Worm (Caenorhabditis elegans) whole organism, young adult: ENCODE results near the gene F46G10.2.
A peak's percentile ranks its signal among the peaks of the same experiment; 100 is the strongest.

Source experiments
- B0261.1 ChIP-seq: sonication (generic microtip); optimal IDR thresholded peaks from 2 replicates; lab custom pipeline; 2016; ENCODE audit warnings: mild to moderate bottlenecking, missing genetic modification characterization, moderate library complexity, missing compliant biosample characterization
- B0336.3 ChIP-seq: fragments of 200-800 bp; sonication (Bioruptor generic); IDR thresholded peaks from 2 replicates; pipeline ENCODE4 v1.3.6; 2022; ENCODE audit warnings: missing genetic modification characterization, missing compliant biosample characterization
- D2030.7 ChIP-seq: fragments of 200-800 bp; sonication (Bioruptor generic); IDR thresholded peaks from 2 replicates; pipeline ENCODE4 v1.3.6; 2022; ENCODE audit warnings: missing genetic modification reagents, missing genetic modification characterization, missing compliant biosample characterization
- F22D6.2 ChIP-seq: sonication (generic microtip); optimal IDR thresholded peaks from 2 replicates; lab custom pipeline; 2016; ENCODE audit warnings: mild to moderate bottlenecking, missing genetic modification characterization, missing compliant biosample characterization
- F49E8.2 ChIP-seq: sonication (generic microtip); optimal IDR thresholded peaks from 3 replicates; lab custom pipeline; 2017; ENCODE audit warnings: missing genetic modification characterization, mild to moderate bottlenecking, missing compliant biosample characterization, antibody characterized with exemption, moderate library complexity; ENCODE audit not compliant: insufficient read depth
- F52B5.7 ChIP-seq: sonication (generic microtip); optimal IDR thresholded peaks from 2 replicates; lab custom pipeline; 2016; ENCODE audit warnings: mild to moderate bottlenecking, missing genetic modification characterization, missing compliant biosample characterization
- F55B11.4 ChIP-seq: sonication (generic microtip); optimal IDR thresholded peaks from 2 replicates; lab custom pipeline; 2016; ENCODE audit warnings: missing compliant biosample characterization, missing genetic modification characterization, borderline replicate concordance; ENCODE audit not compliant: insufficient read depth
- Y67H2A.10 ChIP-seq: fragments of 200-800 bp; sonication (Bioruptor generic); conservative IDR thresholded peaks from 2 replicates; pipeline ENCODE4 v1.3.6; 2022; ENCODE audit warnings: missing genetic modification reagents, missing genetic modification characterization, missing compliant biosample characterization
- Y95B8A.8 ChIP-seq: fragments of 200-800 bp; sonication (Bioruptor generic); IDR thresholded peaks from 2 replicates; pipeline ENCODE4 v1.3.6; 2022; ENCODE audit warnings: missing genetic modification reagents, missing genetic modification characterization, missing compliant biosample characterization
- ZK185.1 ChIP-seq: sonication (generic microtip); optimal IDR thresholded peaks from 2 replicates; lab custom pipeline; 2016; ENCODE audit warnings: mild to moderate bottlenecking, missing genetic modification characterization, missing compliant biosample characterization; ENCODE audit not compliant: poor library complexity, severe bottlenecking
- ama-1 ChIP-seq, 3 experiments: fragments of 150-350 bp in 1 of 3; sonication (generic microtip) in 2 of 3; optimal IDR thresholded peaks; 2 replicates each; lab custom pipeline; 2014 to 2018; ENCODE audit warnings: missing biosample characterization in 2 of 3, missing genetic modification characterization in 2 of 3, missing genetic modification reagents in 2 of 3
- aptf-3 ChIP-seq: fragments of 200-800 bp; sonication (Bioruptor generic); IDR thresholded peaks from 2 replicates; pipeline ENCODE4 v1.3.6; 2022; ENCODE audit warnings: missing genetic modification characterization, missing compliant biosample characterization
- bed-1 ChIP-seq: fragments of 200-800 bp; sonication (Bioruptor generic); IDR thresholded peaks from 2 replicates; pipeline ENCODE4 v1.3.6; 2022; ENCODE audit warnings: missing genetic modification reagents, missing genetic modification characterization, missing compliant biosample characterization
- ccch-3 ChIP-seq: fragments of 200-800 bp; sonication (Bioruptor generic); optimal IDR thresholded peaks from 2 replicates; lab custom pipeline; 2018; ENCODE audit warnings: mild to moderate bottlenecking, missing genetic modification characterization, missing compliant biosample characterization
- ceh-27 ChIP-seq: fragments of 200-800 bp; sonication (Bioruptor generic); optimal IDR thresholded peaks from 2 replicates; lab custom pipeline; 2018; ENCODE audit warnings: mild to moderate bottlenecking, missing genetic modification characterization, moderate library complexity, missing compliant biosample characterization
- ceh-91 ChIP-seq: fragments of 200-800 bp; sonication (Bioruptor generic); IDR thresholded peaks from 2 replicates; pipeline ENCODE4 v1.3.6; 2022; ENCODE audit warnings: missing genetic modification reagents, missing genetic modification characterization, missing compliant biosample characterization
- die-1 ChIP-seq: sonication (generic microtip); optimal IDR thresholded peaks from 2 replicates; lab custom pipeline; 2016; ENCODE audit warnings: missing genotype, mild to moderate bottlenecking, missing genetic modification characterization, missing compliant biosample characterization
- ekl-4 ChIP-seq: fragments of 200-800 bp; sonication (Bioruptor generic); IDR thresholded peaks from 2 replicates; pipeline ENCODE4 v1.3.6; 2022; ENCODE audit warnings: missing genetic modification reagents, missing genetic modification characterization, missing compliant biosample characterization
- ets-4 ChIP-seq: fragments of 200-800 bp; sonication (Bioruptor generic); optimal IDR thresholded peaks from 2 replicates; lab custom pipeline; 2018; ENCODE audit warnings: mild to moderate bottlenecking, missing genetic modification characterization, missing compliant biosample characterization
- gei-17 ChIP-seq: fragments of 200-800 bp; sonication (Bioruptor generic); optimal IDR thresholded peaks from 2 replicates; lab custom pipeline; 2018; ENCODE audit warnings: mild to moderate bottlenecking, missing genetic modification characterization, missing compliant biosample characterization
- him-1 ChIP-seq: sonication (generic microtip); optimal IDR thresholded peaks from 2 replicates; lab custom pipeline; 2016; ENCODE audit warnings: missing genotype, missing genetic modification reagents, missing genetic modification characterization, missing compliant biosample characterization
- hlh-12 ChIP-seq: sonication (generic microtip); optimal IDR thresholded peaks from 2 replicates; lab custom pipeline; 2016; ENCODE audit warnings: missing genetic modification characterization, missing compliant biosample characterization
- hmg-1.2 ChIP-seq: fragments of 200-800 bp; sonication (Bioruptor generic); IDR thresholded peaks from 2 replicates; pipeline ENCODE4 v1.3.6; 2022; ENCODE audit warnings: missing genetic modification reagents, missing genetic modification characterization, missing compliant biosample characterization
- hrde-1 ChIP-seq: sonication (generic microtip); optimal IDR thresholded peaks from 2 replicates; lab custom pipeline; 2016; ENCODE audit warnings: missing genetic modification characterization, mild to moderate bottlenecking, missing compliant biosample characterization, moderate library complexity, missing genotype, missing genetic modification reagents, borderline replicate concordance
- let-607 ChIP-seq, 2 experiments: fragments of 200-800 bp in 1 of 2; sonication (Bioruptor generic) in 1 of 2; sonication (generic microtip) in 1 of 2; optimal IDR thresholded peaks; 2 replicates each; lab custom pipeline; 2016 to 2018; ENCODE audit warnings: mild to moderate bottlenecking in 2 of 2, missing compliant biosample characterization in 2 of 2, missing genetic modification characterization in 2 of 2, moderate library complexity in 2 of 2, missing genotype in 1 of 2
- lin-35 ChIP-seq, 3 experiments: fragments of 150-350 bp in 2 of 3; sonication (generic microtip) in 1 of 3; optimal IDR thresholded peaks; 2 replicates each; lab custom pipeline; 2014 to 2018; ENCODE audit warnings: missing biosample characterization in 3 of 3, missing genetic modification characterization in 3 of 3, missing genetic modification reagents in 3 of 3
- lin-40 ChIP-seq: sonication (generic microtip); optimal IDR thresholded peaks from 2 replicates; lab custom pipeline; 2016; ENCODE audit warnings: missing genetic modification characterization, mild to moderate bottlenecking, missing compliant biosample characterization, missing genotype, missing genetic modification reagents
- lin-54 ChIP-seq: fragments of 200-800 bp; sonication (Bioruptor generic); optimal IDR thresholded peaks from 2 replicates; lab custom pipeline; 2018; ENCODE audit warnings: mild to moderate bottlenecking, missing genetic modification characterization, missing compliant biosample characterization
- lsl-1 ChIP-seq: fragments of 200-800 bp; sonication (Bioruptor generic); optimal IDR thresholded peaks from 2 replicates; lab custom pipeline; 2018; ENCODE audit warnings: mild to moderate bottlenecking, missing genetic modification characterization, moderate library complexity, missing compliant biosample characterization
- madf-6 ChIP-seq: fragments of 200-800 bp; sonication (Bioruptor generic); IDR thresholded peaks from 2 replicates; pipeline ENCODE4 v1.3.6; 2022; ENCODE audit warnings: missing genetic modification reagents, missing genetic modification characterization, missing compliant biosample characterization
- mcd-1 ChIP-seq: fragments of 200-800 bp; sonication (Bioruptor generic); IDR thresholded peaks from 2 replicates; pipeline ENCODE4 v1.3.6; 2022; ENCODE audit warnings: missing genetic modification reagents, missing genetic modification characterization, missing compliant biosample characterization
- mxl-1 ChIP-seq: sonication (generic microtip); optimal IDR thresholded peaks from 2 replicates; lab custom pipeline; 2016; ENCODE audit warnings: missing genetic modification characterization, missing compliant biosample characterization
- nfya-2 ChIP-seq: fragments of 200-800 bp; sonication (Bioruptor generic); IDR thresholded peaks from 2 replicates; pipeline ENCODE4 v1.3.6; 2022; ENCODE audit warnings: missing genetic modification reagents, missing genetic modification characterization, missing compliant biosample characterization
- nhr-179 ChIP-seq: sonication (generic microtip); optimal IDR thresholded peaks from 2 replicates; lab custom pipeline; 2016; ENCODE audit warnings: mild to moderate bottlenecking, missing genetic modification characterization, missing compliant biosample characterization
- nhr-27 ChIP-seq: fragments of 200-800 bp; sonication (Bioruptor generic); optimal IDR thresholded peaks from 2 replicates; lab custom pipeline; 2018; ENCODE audit warnings: mild to moderate bottlenecking, missing genetic modification characterization, moderate library complexity, missing compliant biosample characterization
- nhr-90 ChIP-seq: sonication (generic microtip); optimal IDR thresholded peaks from 2 replicates; lab custom pipeline; 2016; ENCODE audit warnings: missing genotype, mild to moderate bottlenecking, missing genetic modification characterization, missing compliant biosample characterization
- pbrm-1 ChIP-seq: fragments of 200-800 bp; sonication (Bioruptor generic); IDR thresholded peaks from 2 replicates; pipeline ENCODE4 v1.3.6; 2022; ENCODE audit warnings: missing genetic modification reagents, missing genetic modification characterization, missing compliant biosample characterization
- pha-4 ChIP-seq: fragments of 150-350 bp; sonication (generic microtip); optimal IDR thresholded peaks from 2 replicates; lab custom pipeline; 2014; ENCODE audit warnings: missing biosample characterization, missing genetic modification reagents, missing genetic modification characterization
- rcor-1 ChIP-seq: fragments of 200-800 bp; sonication (Bioruptor generic); IDR thresholded peaks from 2 replicates; pipeline ENCODE4 v1.3.6; 2022; ENCODE audit warnings: missing genetic modification reagents, missing genetic modification characterization, missing compliant biosample characterization
- snpc-3.4 ChIP-seq: sonication (generic microtip); optimal IDR thresholded peaks from 2 replicates; lab custom pipeline; 2017; ENCODE audit warnings: missing genetic modification characterization, mild to moderate bottlenecking, missing compliant biosample characterization, antibody characterized with exemption, moderate library complexity, missing genotype, missing genetic modification reagents
- snpc-4 ChIP-seq, 5 experiments: fragments of 150-350 bp in 1 of 5; sonication (generic microtip) in 4 of 5; optimal IDR thresholded peaks; 2 replicates each; lab custom pipeline; 2014 to 2018; ENCODE audit warnings: missing genetic modification characterization in 5 of 5, missing biosample characterization in 3 of 5, antibody characterized with exemption in 2 of 5, mild to moderate bottlenecking in 2 of 5, missing compliant biosample characterization in 2 of 5, missing genotype in 2 of 5, moderate library complexity in 2 of 5, missing genetic modification reagents in 1 of 5
- unc-62 ChIP-seq: fragments of 150-350 bp; optimal IDR thresholded peaks from 2 replicates; lab custom pipeline; 2014; ENCODE audit warnings: missing biosample characterization, missing genetic modification reagents, missing genetic modification characterization
- zfh-2 ChIP-seq: fragments of 200-800 bp; sonication (Bioruptor generic); conservative IDR thresholded peaks from 2 replicates; pipeline ENCODE4 v1.3.6; 2022; ENCODE audit warnings: missing genetic modification reagents, missing genetic modification characterization, missing compliant biosample characterization
- ztf-18 ChIP-seq: sonication (generic microtip); optimal IDR thresholded peaks from 2 replicates; lab custom pipeline; 2016; ENCODE audit warnings: missing genotype, mild to moderate bottlenecking, missing genetic modification characterization, missing compliant biosample characterization
- ztf-26 ChIP-seq: sonication (generic microtip); optimal IDR thresholded peaks from 2 replicates; lab custom pipeline; 2017; ENCODE audit warnings: missing genetic modification characterization, missing compliant biosample characterization
- ztf-3 ChIP-seq: fragments of 200-800 bp; sonication (Bioruptor generic); optimal IDR thresholded peaks from 2 replicates; lab custom pipeline; 2018; ENCODE audit warnings: mild to moderate bottlenecking, missing genetic modification characterization, missing compliant biosample characterization

Gene F46G10.2

ce11 chrX:13306869-13307446 is 15.8 kb upstream of the F46G10.2 start (continued):
- peak; percentile 52 for TF ChIP-seq ccch-3 (GFP tag; lab: Kevin White, UChicago)
- peak; percentile 93 for TF ChIP-seq snpc-3.4
- TF ChIP-seq F22D6.2, result peak; percentile 73
- 0 out of 2 replicates have a peak, but pooled peaks have one; percentile 66 for TF ChIP-seq bed-1 (GFP tag; lab: Robert Waterston, UW)
- TF ChIP-seq him-1 (tag; lab: Kevin White, UChicago), result peak; percentile 89
- TF ChIP-seq madf-6 (GFP tag; lab: Robert Waterston, UW), result no peak; the same call in 1 of the 2 replicates
- peak; percentile 86 for TF ChIP-seq nhr-27
- peak; percentile 89 for TF ChIP-seq hlh-12 (tag; lab: Kevin White, UChicago)
- TF ChIP-seq zfh-2, result no peak
- peak; percentile 94 for TF ChIP-seq F52B5.7 (tag; lab: Kevin White, UChicago)
- no peak for TF ChIP-seq aptf-3 (GFP tag; lab: Robert Waterston, UW)
- TF ChIP-seq let-607 (tag; optimal IDR thresholded peaks at IDR 0.05; lab: Kevin White, UChicago), result peak; percentile 56 to 71
- TF ChIP-seq ets-4, result peak; percentile 63
- TF ChIP-seq lsl-1, result peak; percentile 34
- no peak for TF ChIP-seq nfya-2 (GFP tag; lab: Robert Waterston, UW)
- no peak for TF ChIP-seq pha-4 (tag; lab: Kevin White, UChicago)
- peak; percentile 61 for TF ChIP-seq ztf-3 (GFP tag; lab: Kevin White, UChicago)
- peak; percentile 10 for TF ChIP-seq F55B11.4
- no peak; the same call in none of the 2 replicates for TF ChIP-seq mcd-1 (GFP tag; lab: Robert Waterston, UW)
- no peak for TF ChIP-seq lin-40 (tag; lab: Kevin White, UChicago)
- TF ChIP-seq ceh-27 (GFP tag; lab: Kevin White, UChicago), result peak; percentile 85
- TF ChIP-seq nhr-179 (tag; lab: Kevin White, UChicago), result peak; percentile 55
- TF ChIP-seq ama-1 (optimal IDR thresholded peaks at IDR 0.05; lab: Kevin White, UChicago), result no peak
- peak in 1 of 2 experiments; percentile 91 for TF ChIP-seq ama-1 (GFP tag; optimal IDR thresholded peaks at IDR 0.05; lab: Kevin White, UChicago)
- TF ChIP-seq Y95B8A.8 (GFP tag; lab: Robert Waterston, UW), result peak; percentile 79
- peak; percentile 87 for TF ChIP-seq ekl-4 (GFP tag; lab: Robert Waterston, UW)
- TF ChIP-seq unc-62, result no peak
- no peak for TF ChIP-seq F49E8.2
- TF ChIP-seq lin-35 (GFP tag; optimal IDR thresholded peaks at IDR 0.05; lab: Kevin White, UChicago), result peak in 2 of 3 experiments; percentile 1 to 83
- peak; percentile 77 for TF ChIP-seq ztf-18
- no peak for TF ChIP-seq lin-54 (GFP tag; lab: Kevin White, UChicago)
- no peak for TF ChIP-seq ceh-91 (GFP tag; lab: Robert Waterston, UW)
- peak; percentile 81 for TF ChIP-seq ztf-26 (tag; lab: Kevin White, UChicago)
- TF ChIP-seq Y67H2A.10 (GFP tag; lab: Robert Waterston, UW), result no peak

- TF ChIP-seq mcd-1 (GFP tag; lab: Robert Waterston, UW), result 0 out of 2 replicates have a peak, but pooled peaks have one; percentile 6
- TF ChIP-seq nhr-90, result peak; percentile 30
- no peak for TF ChIP-seq B0336.3
- TF ChIP-seq mxl-1 (tag; lab: Kevin White, UChicago), result peak; percentile 15
- TF ChIP-seq snpc-4 (GFP tag; optimal IDR thresholded peaks at IDR 0.05; lab: Kevin White, UChicago), result peak; percentile 47
- TF ChIP-seq snpc-4 (tag; optimal IDR thresholded peaks at IDR 0.05; lab: Kevin White, UChicago), result peak in 2 of 4 experiments; percentile 10 to 60
- peak; percentile 31; the same call in 1 of the 2 replicates for TF ChIP-seq rcor-1 (GFP tag; lab: Robert Waterston, UW)
- peak; percentile 39; the same call in 1 of the 2 replicates for TF ChIP-seq hmg-1.2 (GFP tag; lab: Robert Waterston, UW)
- TF ChIP-seq die-1 (tag; lab: Kevin White, UChicago), result peak; percentile 45
- peak; percentile 15 for TF ChIP-seq ZK185.1 (tag; lab: Kevin White, UChicago)
- TF ChIP-seq D2030.7 (GFP tag; lab: Robert Waterston, UW), result peak; percentile 51
- TF ChIP-seq lin-40 (tag; lab: Kevin White, UChicago), result peak; percentile 15
- no peak for TF ChIP-seq ama-1 (optimal IDR thresholded peaks at IDR 0.05; lab: Kevin White, UChicago)
- TF ChIP-seq ama-1 (GFP tag; optimal IDR thresholded peaks at IDR 0.05; lab: Kevin White, UChicago), result peak in 1 of 2 experiments; percentile 71
- no peak for TF ChIP-seq gei-17 (GFP tag; lab: Kevin White, UChicago)
- TF ChIP-seq B0261.1, result peak; percentile 67
- 0 out of 2 replicates have a peak, but pooled peaks have one; percentile 21 for TF ChIP-seq pbrm-1 (GFP tag; lab: Robert Waterston, UW)
- TF ChIP-seq hlh-12 (tag; lab: Kevin White, UChicago), result no peak
- no peak for TF ChIP-seq hrde-1 (tag; lab: Kevin White, UChicago)
These were observed 14.9 kb upstream of the F46G10.2 start for ce11 chrX:13307852-13308251.
